Fruit fly (Drosophila melanogaster) whole organism, prepupa: ENCODE results near the gene CG10600.

Experiments
- Blimp-1 ChIP-seq: fragments of 200-800 bp; sonication (Bioruptor generic); optimal IDR thresholded peaks from 3 replicates; lab custom pipeline; 2017; ENCODE audit warnings: missing biosample characterization, missing genetic modification characterization, mild to moderate bottlenecking, moderate library complexity, missing genetic modification reagents
- CG11762 ChIP-seq: fragments of 200-800 bp; sonication (Bioruptor generic); optimal IDR thresholded peaks from 3 replicates; lab custom pipeline; 2016; ENCODE audit warnings: missing biosample characterization, missing genetic modification characterization; ENCODE audit not compliant: insufficient read depth
- CG1621 ChIP-seq: fragments of 200-800 bp; sonication (Bioruptor generic); optimal IDR thresholded peaks from 3 replicates; lab custom pipeline; 2018; ENCODE audit warnings: missing biosample characterization, mild to moderate bottlenecking, missing genetic modification characterization
- CG6276 ChIP-seq: fragments of 200-800 bp; sonication (Bioruptor generic); optimal IDR thresholded peaks from 2 replicates; lab custom pipeline; 2017; ENCODE audit warnings: missing biosample characterization, mild to moderate bottlenecking, missing genetic modification characterization
- CG6854 ChIP-seq: fragments of 200-800 bp; sonication (Bioruptor generic); optimal IDR thresholded peaks from 2 replicates; lab custom pipeline; 2017; ENCODE audit warnings: missing biosample characterization, mild to moderate bottlenecking, missing genetic modification characterization
- CG9139 ChIP-seq: fragments of 200-800 bp; sonication (Bioruptor generic); optimal IDR thresholded peaks from 3 replicates; lab custom pipeline; 2017; ENCODE audit warnings: missing biosample characterization, mild to moderate bottlenecking, missing genetic modification characterization
- Lpt ChIP-seq: fragments of 200-800 bp; sonication (Bioruptor generic); optimal IDR thresholded peaks from 3 replicates; lab custom pipeline; 2016; ENCODE audit warnings: missing biosample characterization, missing genetic modification characterization
- achi ChIP-seq: fragments of 200-800 bp; sonication (Bioruptor generic); optimal IDR thresholded peaks from 3 replicates; lab custom pipeline; 2016; ENCODE audit warnings: missing biosample characterization, missing genetic modification characterization
- dac ChIP-seq: fragments of 200-800 bp; sonication (Bioruptor generic); optimal IDR thresholded peaks from 2 replicates; lab custom pipeline; 2017; ENCODE audit warnings: missing biosample characterization, mild to moderate bottlenecking, missing genetic modification characterization

DNA sequence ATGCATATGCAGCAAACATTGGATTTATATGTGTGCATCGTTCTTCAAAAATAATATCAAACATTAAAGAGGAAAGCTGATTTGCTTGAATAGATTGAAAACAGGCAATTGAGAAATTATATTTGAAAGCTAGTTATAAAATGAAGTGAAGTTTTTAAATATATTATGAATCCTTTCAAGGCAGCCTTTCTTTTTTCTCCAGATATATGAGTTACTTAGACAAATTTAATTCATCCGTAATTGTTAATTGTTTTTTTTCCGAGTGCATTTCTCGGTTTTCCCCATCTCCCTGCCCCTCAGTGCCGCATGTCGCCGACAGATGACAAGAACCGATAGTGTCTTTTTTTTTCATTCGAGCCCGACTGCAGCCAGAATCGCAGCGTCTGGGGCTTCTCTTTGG, 32.3 kb upstream of the CG10600 start:
- TF ChIP-seq Lpt (GFP tag; lab: Kevin White, UChicago): no peak
- TF ChIP-seq CG6276 (GFP tag; lab: Kevin White, UChicago): no peak
- peak; percentile 6 for TF ChIP-seq achi (GFP tag; lab: Kevin White, UChicago)
- no peak for TF ChIP-seq dac (GFP tag; lab: Kevin White, UChicago)
- TF ChIP-seq CG11762 (GFP tag; lab: Kevin White, UChicago): no peak
- TF ChIP-seq CG6854 (GFP tag; lab: Kevin White, UChicago): no peak
- no peak for TF ChIP-seq CG9139 (GFP tag; lab: Kevin White, UChicago)
- TF ChIP-seq CG1621 (tag; lab: Kevin White, UChicago): no peak
- TF ChIP-seq Blimp-1 (GFP tag; lab: Kevin White, UChicago): no peak
